Fruit fly (Drosophila melanogaster) whole organism, embryonic: ENCODE data around the gene dbe.

ENCODE experiments used
- ATbp ChIP-seq: fragments of 200-800 bp; sonication (Bioruptor generic); optimal IDR thresholded peaks from 2 replicates; lab custom pipeline; 2017; ENCODE audit warnings: missing biosample characterization, mild to moderate bottlenecking, missing genetic modification characterization, missing genetic modification reagents
- CG10565 ChIP-seq: fragments of 200-800 bp; sonication (Bioruptor generic); optimal IDR thresholded peaks from 3 replicates; lab custom pipeline; 2016; ENCODE audit warnings: missing biosample characterization, mild to moderate bottlenecking, missing genetic modification characterization
- CG11085 ChIP-seq: fragments of 200-800 bp; sonication (Bioruptor generic); IDR thresholded peaks from 2 replicates; pipeline ENCODE4 v1.3.6; 2022; ENCODE audit warnings: missing biosample characterization, missing genetic modification characterization
- CG12071 ChIP-seq: fragments of 200-800 bp; sonication (Bioruptor generic); optimal IDR thresholded peaks from 3 replicates; lab custom pipeline; 2018; ENCODE audit warnings: missing biosample characterization, mild to moderate bottlenecking, missing genetic modification characterization
- CG12104 ChIP-seq: fragments of 200-800 bp; sonication (Bioruptor generic); optimal IDR thresholded peaks from 3 replicates; lab custom pipeline; 2016; ENCODE audit warnings: missing biosample characterization, missing genetic modification characterization
- CG12391 ChIP-seq: fragments of 200-800 bp; sonication (Bioruptor generic); optimal IDR thresholded peaks from 3 replicates; lab custom pipeline; 2018; ENCODE audit warnings: missing biosample characterization, mild to moderate bottlenecking, missing genetic modification characterization, moderate library complexity
- CG12659 ChIP-seq: fragments of 200-800 bp; sonication (Bioruptor generic); optimal IDR thresholded peaks from 3 replicates; lab custom pipeline; 2017; ENCODE audit warnings: mild to moderate bottlenecking, missing biosample characterization, missing genetic modification reagents, missing genetic modification characterization
- CG12769 ChIP-seq: fragments of 200-800 bp; sonication (Bioruptor generic); optimal IDR thresholded peaks from 2 replicates; lab custom pipeline; 2019; ENCODE audit warnings: missing biosample characterization, mild to moderate bottlenecking, missing genetic modification characterization, moderate library complexity
- CG14441 ChIP-seq: fragments of 200-800 bp; sonication (Bioruptor generic); IDR thresholded peaks from 2 replicates; pipeline ENCODE4 v1.3.6; 2022; ENCODE audit warnings: missing biosample characterization, missing genetic modification characterization
- CG15269 ChIP-seq: fragments of 200-800 bp; sonication (Bioruptor generic); optimal IDR thresholded peaks from 2 replicates; lab custom pipeline; 2018; ENCODE audit warnings: missing biosample characterization, mild to moderate bottlenecking, missing genetic modification characterization, moderate library complexity
- CG15514 ChIP-seq: fragments of 200-800 bp; sonication (Bioruptor generic); optimal IDR thresholded peaks from 3 replicates; lab custom pipeline; 2017; ENCODE audit warnings: missing biosample characterization, missing genetic modification characterization, mild to moderate bottlenecking, moderate library complexity, missing genetic modification reagents
- CG1603 ChIP-seq: fragments of 200-800 bp; sonication (Bioruptor generic); optimal IDR thresholded peaks from 2 replicates; lab custom pipeline; 2019; ENCODE audit warnings: missing biosample characterization, mild to moderate bottlenecking, missing genetic modification characterization, moderate library complexity
- CG17359 ChIP-seq: fragments of 200-800 bp; sonication (Bioruptor generic); optimal IDR thresholded peaks from 3 replicates; lab custom pipeline; 2018; ENCODE audit warnings: missing biosample characterization, mild to moderate bottlenecking, missing genetic modification characterization, moderate library complexity
- CG18599 ChIP-seq: fragments of 200-800 bp; sonication (Bioruptor generic); optimal IDR thresholded peaks from 3 replicates; lab custom pipeline; 2017; ENCODE audit warnings: missing biosample characterization, missing genetic modification characterization, mild to moderate bottlenecking, moderate library complexity, missing genetic modification reagents
- CG30403 ChIP-seq: fragments of 200-800 bp; sonication (Bioruptor generic); optimal IDR thresholded peaks from 3 replicates; lab custom pipeline; 2016; ENCODE audit warnings: missing biosample characterization, missing genetic modification characterization
- CG6689 ChIP-seq: fragments of 200-800 bp; sonication (Bioruptor generic); IDR thresholded peaks from 2 replicates; pipeline ENCODE4 v1.3.6; 2022; ENCODE audit warnings: missing biosample characterization, missing genetic modification characterization
- CG7839 ChIP-seq: fragments of 200-800 bp; sonication (Bioruptor generic); optimal IDR thresholded peaks from 3 replicates; lab custom pipeline; 2018; ENCODE audit warnings: missing biosample characterization, mild to moderate bottlenecking, missing genetic modification characterization, moderate library complexity
- CG8290 ChIP-seq, 3 experiments: fragments of 200-800 bp; sonication (Bioruptor generic); optimal IDR thresholded peaks; 2 replicates each; lab custom pipeline; 2016 to 2019; ENCODE audit warnings: missing biosample characterization in 3 of 3, missing genetic modification characterization in 3 of 3, mild to moderate bottlenecking in 2 of 3, moderate library complexity in 1 of 3
- CG9932 ChIP-seq: fragments of 200-800 bp; sonication (Bioruptor generic); IDR thresholded peaks from 2 replicates; pipeline ENCODE4 v1.3.6; 2022; ENCODE audit warnings: missing biosample characterization, missing genetic modification characterization
- Dbx ChIP-seq: fragments of 200-800 bp; sonication (Bioruptor generic); IDR thresholded peaks from 3 replicates; pipeline ENCODE4 v1.3.6; 2022; ENCODE audit warnings: missing biosample characterization, missing genetic modification characterization
- Deaf1 ChIP-seq: fragments of 200-800 bp; optimal IDR thresholded peaks from 3 replicates; lab custom pipeline; 2019; ENCODE audit warnings: missing biosample characterization, mild to moderate bottlenecking, missing genetic modification characterization, moderate library complexity
- Fer3 ChIP-seq: fragments of 200-800 bp; sonication (Bioruptor generic); optimal IDR thresholded peaks from 2 replicates; lab custom pipeline; 2018; ENCODE audit warnings: missing biosample characterization, mild to moderate bottlenecking, missing genetic modification characterization, moderate library complexity
- Hr51 ChIP-seq, 2 experiments: fragments of 200-800 bp; sonication (Bioruptor generic); optimal IDR thresholded peaks; 2 replicates in 1 of 2; 3 replicates in 1 of 2; lab custom pipeline; 2016 to 2018; ENCODE audit warnings: missing biosample characterization in 2 of 2, missing genetic modification characterization in 2 of 2, mild to moderate bottlenecking in 1 of 2, moderate library complexity in 1 of 2
- Meics ChIP-seq: fragments of 200-800 bp; sonication (Bioruptor generic); optimal IDR thresholded peaks from 2 replicates; lab custom pipeline; 2017; ENCODE audit warnings: missing biosample characterization, mild to moderate bottlenecking, missing genetic modification characterization
- Taf1 ChIP-seq: fragments of 200-800 bp; sonication (Bioruptor generic); IDR thresholded peaks from 2 replicates; pipeline ENCODE4 v1.3.6; 2022; ENCODE audit warnings: missing biosample characterization, missing genetic modification characterization
- Tbp ChIP-seq: fragments of >200 bp; optimal IDR thresholded peaks from 2 replicates; lab custom pipeline; 2018; ENCODE audit warnings: missing biosample characterization, missing genetic modification characterization
- Xbp1 ChIP-seq: fragments of 200-800 bp; sonication (Bioruptor generic); optimal IDR thresholded peaks from 3 replicates; lab custom pipeline; 2016; ENCODE audit warnings: missing biosample characterization, mild to moderate bottlenecking, missing genetic modification characterization
- Xrp1 ChIP-seq: fragments of 200-800 bp; sonication (Bioruptor generic); IDR thresholded peaks from 2 replicates; pipeline ENCODE4 v1.3.6; 2022; ENCODE audit warnings: missing biosample characterization, missing genetic modification characterization
- bigmax ChIP-seq: fragments of 200-800 bp; sonication (Bioruptor generic); optimal IDR thresholded peaks from 2 replicates; lab custom pipeline; 2018; ENCODE audit warnings: missing biosample characterization, mild to moderate bottlenecking, missing genetic modification characterization
- bsh ChIP-seq, 2 experiments: fragments of 200-800 bp; sonication (Bioruptor generic); optimal IDR thresholded peaks; 2 replicates each; lab custom pipeline; 2017 to 2018; ENCODE audit warnings: mild to moderate bottlenecking in 2 of 2, missing biosample characterization in 2 of 2, missing genetic modification characterization in 2 of 2, moderate library complexity in 1 of 2
- caup ChIP-seq: fragments of 200-800 bp; sonication (Bioruptor generic); optimal IDR thresholded peaks from 3 replicates; lab custom pipeline; 2017; ENCODE audit warnings: missing biosample characterization, mild to moderate bottlenecking, missing genetic modification characterization, moderate library complexity; ENCODE audit not compliant: severe bottlenecking
- cwo ChIP-seq: fragments of 200-800 bp; sonication (Bioruptor generic); optimal IDR thresholded peaks from 3 replicates; lab custom pipeline; 2017; ENCODE audit warnings: missing biosample characterization, missing genetic modification characterization, mild to moderate bottlenecking, moderate library complexity, missing genetic modification reagents
- dmrt99B ChIP-seq: fragments of 200-800 bp; sonication (Bioruptor generic); optimal IDR thresholded peaks from 2 replicates; lab custom pipeline; 2018; ENCODE audit warnings: missing biosample characterization, mild to moderate bottlenecking, missing genetic modification characterization, moderate library complexity
- dpn ChIP-seq, 2 experiments: fragments of 200-800 bp; sonication (Bioruptor generic); optimal IDR thresholded peaks; 3 replicates each; lab custom pipeline; 2016; ENCODE audit warnings: missing biosample characterization in 2 of 2, missing genetic modification characterization in 2 of 2
- gem ChIP-seq: fragments of 200-800 bp; sonication (Bioruptor generic); optimal IDR thresholded peaks from 2 replicates; lab custom pipeline; 2019; ENCODE audit warnings: missing biosample characterization, mild to moderate bottlenecking, missing genetic modification characterization, moderate library complexity
- grau ChIP-seq: fragments of 200-800 bp; optimal IDR thresholded peaks from 3 replicates; lab custom pipeline; 2019; ENCODE audit warnings: missing biosample characterization, mild to moderate bottlenecking, missing genetic modification characterization, moderate library complexity
- lmd ChIP-seq: fragments of 200-800 bp; sonication (Bioruptor generic); IDR thresholded peaks from 2 replicates; pipeline ENCODE4 v1.3.6; 2022; ENCODE audit warnings: missing biosample characterization, missing genetic modification characterization
- nerfin-1 ChIP-seq: fragments of 200-800 bp; sonication (Bioruptor generic); optimal IDR thresholded peaks from 3 replicates; lab custom pipeline; 2019; ENCODE audit warnings: missing biosample characterization, mild to moderate bottlenecking, missing genetic modification characterization, moderate library complexity
- org-1 ChIP-seq: fragments of 200-800 bp; sonication (Bioruptor generic); optimal IDR thresholded peaks from 2 replicates; lab custom pipeline; 2017; ENCODE audit warnings: missing biosample characterization, missing genetic modification characterization
- pan ChIP-seq, 4 experiments: fragments of >200 bp in 3 of 4; fragments of 200-800 bp in 1 of 4; sonication (Bioruptor generic) in 1 of 4; optimal IDR thresholded peaks in 3 of 4; IDR thresholded peaks in 1 of 4; 2 replicates each; pipeline versions ENCODE4 v1.3.6 to Lab custom; 2017 to 2022; ENCODE audit warnings: missing biosample characterization in 2 of 4, missing genetic modification characterization in 2 of 4, mixed read lengths in 1 of 4
- ranshi ChIP-seq: fragments of 200-800 bp; sonication (Bioruptor generic); IDR thresholded peaks from 2 replicates; pipeline ENCODE4 v1.3.6; 2022; ENCODE audit warnings: missing biosample characterization, missing genetic modification characterization
- repo ChIP-seq: fragments of 200-800 bp; sonication (Bioruptor generic); optimal IDR thresholded peaks from 2 replicates; lab custom pipeline; 2016; ENCODE audit warnings: missing biosample characterization, missing genetic modification characterization
- sisA ChIP-seq: fragments of 200-800 bp; sonication (Bioruptor generic); IDR thresholded peaks from 2 replicates; pipeline ENCODE4 v1.3.6; 2022; ENCODE audit warnings: missing biosample characterization, missing genetic modification characterization
- tll ChIP-seq, 2 experiments: fragments of 200-800 bp in 1 of 2; fragments of >200 bp in 1 of 2; sonication (Bioruptor generic) in 1 of 2; optimal IDR thresholded peaks; 2 replicates each; lab custom pipeline; 2017 to 2019; ENCODE audit warnings: missing biosample characterization in 2 of 2, missing genetic modification characterization in 2 of 2, mild to moderate bottlenecking in 1 of 2, moderate library complexity in 1 of 2
- unpg ChIP-seq: fragments of 200-800 bp; sonication (Bioruptor generic); optimal IDR thresholded peaks from 3 replicates; lab custom pipeline; 2018; ENCODE audit warnings: missing biosample characterization, mild to moderate bottlenecking, missing genetic modification characterization, moderate library complexity
- vvl ChIP-seq: fragments of 200-800 bp; sonication (Bioruptor generic); IDR thresholded peaks from 2 replicates; pipeline ENCODE4 v1.3.6; 2022; ENCODE audit warnings: missing biosample characterization, missing genetic modification characterization
- zfh1 ChIP-seq: fragments of 200-800 bp; sonication (Bioruptor generic); IDR thresholded peaks from 3 replicates; pipeline ENCODE4 v1.3.6; 2022; ENCODE audit warnings: missing biosample characterization, missing genetic modification characterization

dbe gene

dm6 chr2L:897124-897523, 27.5 kb upstream of the dbe start (continued):
- TF ChIP-seq CG14441 (GFP tag; lab: Robert Waterston, UW): 0 out of 2 replicates have a peak, but pooled peaks have one; percentile 17
- TF ChIP-seq CG30403 (GFP tag; lab: Kevin White, UChicago): peak; percentile 7
- TF ChIP-seq lmd (GFP tag; lab: Robert Waterston, UW): peak; percentile 45
- no peak for TF ChIP-seq tll (GFP tag; optimal IDR thresholded peaks at IDR 0.05; lab: Kevin White, UChicago)
- TF ChIP-seq gem (tag; lab: Kevin White, UChicago): peak; percentile 41
- peak; percentile 27 for TF ChIP-seq Fer3 (tag; lab: Kevin White, UChicago)
- TF ChIP-seq zfh1: peak; percentile 30; the same call in 1 of the 3 replicates
- no peak for TF ChIP-seq CG8290 (GFP tag; optimal IDR thresholded peaks at IDR 0.05; lab: Kevin White, UChicago)
- TF ChIP-seq CG8290 (tag; optimal IDR thresholded peaks at IDR 0.05; lab: Kevin White, UChicago): peak in 1 of 2 experiments; percentile 68
- TF ChIP-seq Meics (GFP tag; lab: Kevin White, UChicago): peak; percentile 32
- peak; percentile 36 for TF ChIP-seq ATbp (GFP tag; lab: Kevin White, UChicago)
- peak; percentile 7 for TF ChIP-seq CG15514 (GFP tag; lab: Kevin White, UChicago)
- TF ChIP-seq ranshi (GFP tag; lab: Robert Waterston, UW): peak; percentile 32; the same call in 1 of the 2 replicates
- TF ChIP-seq Hr51 (GFP tag; optimal IDR thresholded peaks at IDR 0.05; lab: Kevin White, UChicago): peak in 1 of 2 experiments; percentile 19
- peak; percentile 23 for TF ChIP-seq dmrt99B (tag; lab: Kevin White, UChicago)
- TF ChIP-seq CG7839 (tag; lab: Kevin White, UChicago): peak; percentile 32
- peak; percentile 51 for TF ChIP-seq CG12769 (tag; lab: Kevin White, UChicago)
- TF ChIP-seq CG12659: peak; percentile 19
- TF ChIP-seq CG17359: peak; percentile 2
- peak; percentile 22; the same call in 1 of the 2 replicates for TF ChIP-seq CG6689 (GFP tag; lab: Robert Waterston, UW)
- 0 out of 2 replicates have a peak, but pooled peaks have one; percentile 15 for TF ChIP-seq Xrp1 (GFP tag; lab: Robert Waterston, UW)
- TF ChIP-seq bsh (GFP tag; optimal IDR thresholded peaks at IDR 0.05; lab: Kevin White, UChicago): peak in 1 of 2 experiments; percentile 29
- TF ChIP-seq Deaf1 (tag; lab: Kevin White, UChicago): no peak
- TF ChIP-seq bigmax: no peak
- TF ChIP-seq CG12071 (GFP tag; lab: Kevin White, UChicago): peak; percentile 24
- TF ChIP-seq Dbx (GFP tag; lab: Robert Waterston, UW): 0 out of 3 replicates have a peak, but pooled peaks have one; percentile 43
- peak; percentile 13; the same call in 1 of the 2 replicates for TF ChIP-seq CG11085 (GFP tag; lab: Robert Waterston, UW)
- peak; percentile 3 for TF ChIP-seq cwo (GFP tag; lab: Kevin White, UChicago)
- TF ChIP-seq grau (tag; lab: Kevin White, UChicago): peak; percentile 30
- TF ChIP-seq CG12391: peak; percentile 8
- TF ChIP-seq Tbp (GFP tag; lab: Kevin White, UChicago): no peak
- peak; percentile 28; the same call in 1 of the 2 replicates for TF ChIP-seq CG9932 (GFP tag; lab: Robert Waterston, UW)
- no peak for TF ChIP-seq CG12104 (GFP tag; lab: Kevin White, UChicago)
- peak; percentile 45; the same call in 1 of the 2 replicates for TF ChIP-seq sisA
- TF ChIP-seq caup: peak; percentile 6
- peak; percentile 12 for TF ChIP-seq unpg (GFP tag; lab: Kevin White, UChicago)
- peak; percentile 3 for TF ChIP-seq Xbp1 (GFP tag; lab: Kevin White, UChicago)
- no peak for TF ChIP-seq CG10565 (GFP tag; lab: Kevin White, UChicago)
- TF ChIP-seq repo: no peak
- TF ChIP-seq vvl (GFP tag; lab: Robert Waterston, UW): 0 out of 2 replicates have a peak, but pooled peaks have one; percentile 28
- peak; percentile 25; the same call in 1 of the 2 replicates for TF ChIP-seq Taf1 (GFP tag; lab: Robert Waterston, UW)
- peak; percentile 44 for TF ChIP-seq CG18599 (GFP tag; lab: Kevin White, UChicago)
- TF ChIP-seq dpn (GFP tag; optimal IDR thresholded peaks at IDR 0.05; lab: Kevin White, UChicago): peak in 1 of 2 experiments; percentile 8
- no peak for TF ChIP-seq pan (optimal IDR thresholded peaks at IDR 0.05; lab: Kevin White, UChicago)
- TF ChIP-seq pan (GFP tag; optimal IDR thresholded peaks at IDR 0.05 in 1 of 2, IDR thresholded peaks at IDR 0.05 in 1 of 2): peak in 1 of 2 experiments; percentile 65
- TF ChIP-seq nerfin-1 (tag; lab: Kevin White, UChicago): no peak
- peak; percentile 44 for TF ChIP-seq CG1603
- peak; percentile 35 for TF ChIP-seq CG15269 (tag; lab: Kevin White, UChicago)
- TF ChIP-seq org-1: peak; percentile 3
